Worm (Caenorhabditis elegans) whole organism, young adult: Measurements from ENCODE around the gene fbxa-71.

Experiments used
- B0019.2 ChIP-seq: fragments of 200-800 bp; sonication (Bioruptor generic); conservative IDR thresholded peaks from 2 replicates; pipeline ENCODE4 v1.3.6; 2022; ENCODE audit warnings: missing genetic modification reagents, missing genetic modification characterization, missing compliant biosample characterization
- B0261.1 ChIP-seq: sonication (generic microtip); optimal IDR thresholded peaks from 2 replicates; lab custom pipeline; 2016; ENCODE audit warnings: mild to moderate bottlenecking, missing genetic modification characterization, moderate library complexity, missing compliant biosample characterization
- B0336.3 ChIP-seq: fragments of 200-800 bp; sonication (Bioruptor generic); IDR thresholded peaks from 2 replicates; pipeline ENCODE4 v1.3.6; 2022; ENCODE audit warnings: missing genetic modification characterization, missing compliant biosample characterization
- C06A6.2 ChIP-seq: fragments of 200-800 bp; sonication (Bioruptor generic); conservative IDR thresholded peaks from 2 replicates; pipeline ENCODE4 v1.3.6; 2022; ENCODE audit warnings: missing genetic modification characterization, missing compliant biosample characterization
- F37B4.10 ChIP-seq: fragments of 200-800 bp; sonication (Bioruptor generic); IDR thresholded peaks from 2 replicates; pipeline ENCODE4 v1.3.6; 2022; ENCODE audit warnings: missing genetic modification characterization, missing compliant biosample characterization
- F49E8.2 ChIP-seq: sonication (generic microtip); optimal IDR thresholded peaks from 3 replicates; lab custom pipeline; 2017; ENCODE audit warnings: missing genetic modification characterization, mild to moderate bottlenecking, missing compliant biosample characterization, antibody characterized with exemption, moderate library complexity; ENCODE audit not compliant: insufficient read depth
- F57C9.4 ChIP-seq: sonication (generic microtip); optimal IDR thresholded peaks from 2 replicates; lab custom pipeline; 2017; ENCODE audit warnings: mild to moderate bottlenecking, missing genetic modification characterization, missing compliant biosample characterization
- K11D2.4 ChIP-seq: fragments of 200-800 bp; sonication (Bioruptor generic); IDR thresholded peaks from 2 replicates; pipeline ENCODE4 v1.3.6; 2022; ENCODE audit warnings: missing genetic modification reagents, missing genetic modification characterization, missing compliant biosample characterization
- T07F8.4 ChIP-seq: sonication (generic microtip); optimal IDR thresholded peaks from 2 replicates; lab custom pipeline; 2016; ENCODE audit warnings: mild to moderate bottlenecking, missing genetic modification characterization, moderate library complexity, missing compliant biosample characterization
- T26A5.8 ChIP-seq: sonication (generic microtip); optimal IDR thresholded peaks from 2 replicates; lab custom pipeline; 2016; ENCODE audit warnings: missing genetic modification characterization, missing compliant biosample characterization
- Y53G8AR.9 ChIP-seq: fragments of 200-800 bp; sonication (Bioruptor generic); conservative IDR thresholded peaks from 2 replicates; pipeline ENCODE4 v1.3.6; 2022; ENCODE audit warnings: missing genetic modification reagents, missing genetic modification characterization, missing compliant biosample characterization
- Y67H2A.10 ChIP-seq: fragments of 200-800 bp; sonication (Bioruptor generic); conservative IDR thresholded peaks from 2 replicates; pipeline ENCODE4 v1.3.6; 2022; ENCODE audit warnings: missing genetic modification reagents, missing genetic modification characterization, missing compliant biosample characterization
- Y95B8A.8 ChIP-seq: fragments of 200-800 bp; sonication (Bioruptor generic); IDR thresholded peaks from 2 replicates; pipeline ENCODE4 v1.3.6; 2022; ENCODE audit warnings: missing genetic modification reagents, missing genetic modification characterization, missing compliant biosample characterization
- ama-1 ChIP-seq, 3 experiments: fragments of 150-350 bp in 1 of 3; sonication (generic microtip) in 2 of 3; optimal IDR thresholded peaks; 2 replicates each; lab custom pipeline; 2014 to 2018; ENCODE audit warnings: missing biosample characterization in 2 of 3, missing genetic modification characterization in 2 of 3, missing genetic modification reagents in 2 of 3
- ceh-100 ChIP-seq: fragments of 200-800 bp; sonication (Bioruptor generic); IDR thresholded peaks from 2 replicates; pipeline ENCODE4 v1.3.6; 2022; ENCODE audit warnings: missing genetic modification reagents, missing genetic modification characterization, missing compliant biosample characterization
- ceh-27 ChIP-seq: fragments of 200-800 bp; sonication (Bioruptor generic); optimal IDR thresholded peaks from 2 replicates; lab custom pipeline; 2018; ENCODE audit warnings: mild to moderate bottlenecking, missing genetic modification characterization, moderate library complexity, missing compliant biosample characterization
- ceh-58 ChIP-seq: fragments of 200-800 bp; sonication (Bioruptor generic); IDR thresholded peaks from 2 replicates; pipeline ENCODE4 v1.3.6; 2022; ENCODE audit warnings: missing genetic modification characterization, missing compliant biosample characterization
- chd-7 ChIP-seq: sonication (generic microtip); optimal IDR thresholded peaks from 2 replicates; lab custom pipeline; 2016; ENCODE audit warnings: mild to moderate bottlenecking, missing genetic modification characterization, moderate library complexity, missing compliant biosample characterization
- dpff-1 ChIP-seq: sonication (generic microtip); optimal IDR thresholded peaks from 2 replicates; lab custom pipeline; 2017; ENCODE audit warnings: mild to moderate bottlenecking, missing genetic modification characterization, missing compliant biosample characterization
- dpl-1 ChIP-seq: fragments of 150-350 bp; optimal IDR thresholded peaks from 2 replicates; lab custom pipeline; 2014; ENCODE audit warnings: missing biosample characterization, missing genetic modification reagents, missing genetic modification characterization
- efl-1 ChIP-seq: fragments of 150-350 bp; optimal IDR thresholded peaks from 2 replicates; lab custom pipeline; 2014; ENCODE audit warnings: missing biosample characterization, missing genetic modification reagents, missing genetic modification characterization
- egl-18 ChIP-seq: fragments of 200-800 bp; sonication (Bioruptor generic); IDR thresholded peaks from 2 replicates; pipeline ENCODE4 v1.3.6; 2022; ENCODE audit warnings: missing genetic modification reagents, missing genetic modification characterization, missing compliant biosample characterization
- fkh-3 ChIP-seq: sonication (generic microtip); optimal IDR thresholded peaks from 2 replicates; lab custom pipeline; 2016; ENCODE audit warnings: mild to moderate bottlenecking, missing genetic modification characterization, missing compliant biosample characterization
- gei-17 ChIP-seq: fragments of 200-800 bp; sonication (Bioruptor generic); optimal IDR thresholded peaks from 2 replicates; lab custom pipeline; 2018; ENCODE audit warnings: mild to moderate bottlenecking, missing genetic modification characterization, missing compliant biosample characterization
- him-1 ChIP-seq: sonication (generic microtip); optimal IDR thresholded peaks from 2 replicates; lab custom pipeline; 2016; ENCODE audit warnings: missing genotype, missing genetic modification reagents, missing genetic modification characterization, missing compliant biosample characterization
- hsf-1 ChIP-seq: fragments of 200-800 bp; sonication (Bioruptor generic); IDR thresholded peaks from 2 replicates; pipeline ENCODE4 v1.3.6; 2022; ENCODE audit warnings: missing genetic modification reagents, missing genetic modification characterization, missing compliant biosample characterization
- let-526 ChIP-seq: fragments of 200-800 bp; sonication (Bioruptor generic); IDR thresholded peaks from 2 replicates; pipeline ENCODE4 v1.3.6; 2022; ENCODE audit warnings: missing genetic modification reagents, missing genetic modification characterization, missing compliant biosample characterization
- lsl-1 ChIP-seq: fragments of 200-800 bp; sonication (Bioruptor generic); optimal IDR thresholded peaks from 2 replicates; lab custom pipeline; 2018; ENCODE audit warnings: mild to moderate bottlenecking, missing genetic modification characterization, moderate library complexity, missing compliant biosample characterization
- madf-10 ChIP-seq: sonication (generic microtip); optimal IDR thresholded peaks from 2 replicates; lab custom pipeline; 2016; ENCODE audit warnings: mild to moderate bottlenecking, missing genetic modification characterization, missing compliant biosample characterization
- mel-28 ChIP-seq: sonication (generic microtip); optimal IDR thresholded peaks from 2 replicates; lab custom pipeline; 2016; ENCODE audit warnings: borderline replicate concordance, mild to moderate bottlenecking, missing genetic modification characterization, missing compliant biosample characterization
- mxl-1 ChIP-seq: sonication (generic microtip); optimal IDR thresholded peaks from 2 replicates; lab custom pipeline; 2016; ENCODE audit warnings: missing genetic modification characterization, missing compliant biosample characterization
- nfya-1 ChIP-seq: sonication (generic microtip); optimal IDR thresholded peaks from 2 replicates; lab custom pipeline; 2017; ENCODE audit warnings: antibody characterized with exemption, missing compliant biosample characterization, missing genetic modification characterization, borderline replicate concordance; ENCODE audit not compliant: insufficient read depth
- nfyb-1 ChIP-seq: fragments of 200-800 bp; sonication (Bioruptor generic); IDR thresholded peaks from 2 replicates; pipeline ENCODE4 v1.3.6; 2022; ENCODE audit warnings: missing genetic modification reagents, missing genetic modification characterization, missing compliant biosample characterization
- nhr-179 ChIP-seq: sonication (generic microtip); optimal IDR thresholded peaks from 2 replicates; lab custom pipeline; 2016; ENCODE audit warnings: mild to moderate bottlenecking, missing genetic modification characterization, missing compliant biosample characterization
- nhr-27 ChIP-seq: fragments of 200-800 bp; sonication (Bioruptor generic); optimal IDR thresholded peaks from 2 replicates; lab custom pipeline; 2018; ENCODE audit warnings: mild to moderate bottlenecking, missing genetic modification characterization, moderate library complexity, missing compliant biosample characterization
- nhr-80 ChIP-seq: sonication (generic microtip); optimal IDR thresholded peaks from 2 replicates; lab custom pipeline; 2016; ENCODE audit warnings: missing genetic modification characterization, missing compliant biosample characterization
- pha-4 ChIP-seq: fragments of 150-350 bp; sonication (generic microtip); optimal IDR thresholded peaks from 2 replicates; lab custom pipeline; 2014; ENCODE audit warnings: missing biosample characterization, missing genetic modification reagents, missing genetic modification characterization
- snpc-1.3 ChIP-seq: sonication (generic microtip); optimal IDR thresholded peaks from 2 replicates; lab custom pipeline; 2017; ENCODE audit warnings: missing genetic modification characterization, mild to moderate bottlenecking, missing compliant biosample characterization, antibody characterized with exemption, moderate library complexity, missing genotype, missing genetic modification reagents; ENCODE audit not compliant: insufficient read depth
- snpc-3.4 ChIP-seq: sonication (generic microtip); optimal IDR thresholded peaks from 2 replicates; lab custom pipeline; 2017; ENCODE audit warnings: missing genetic modification characterization, mild to moderate bottlenecking, missing compliant biosample characterization, antibody characterized with exemption, moderate library complexity, missing genotype, missing genetic modification reagents
- tbx-9 ChIP-seq: sonication (generic microtip); optimal IDR thresholded peaks from 2 replicates; lab custom pipeline; 2016; ENCODE audit warnings: borderline replicate concordance, missing genetic modification characterization, inconsistent platforms, missing compliant biosample characterization
- zfh-2 ChIP-seq: fragments of 200-800 bp; sonication (Bioruptor generic); conservative IDR thresholded peaks from 2 replicates; pipeline ENCODE4 v1.3.6; 2022; ENCODE audit warnings: missing genetic modification reagents, missing genetic modification characterization, missing compliant biosample characterization
- ztf-25 ChIP-seq: fragments of 200-800 bp; sonication (Bioruptor generic); IDR thresholded peaks from 2 replicates; pipeline ENCODE4 v1.3.6; 2022; ENCODE audit warnings: missing genetic modification reagents, missing genetic modification characterization, missing compliant biosample characterization

The fbxa-71 gene

DNA sequence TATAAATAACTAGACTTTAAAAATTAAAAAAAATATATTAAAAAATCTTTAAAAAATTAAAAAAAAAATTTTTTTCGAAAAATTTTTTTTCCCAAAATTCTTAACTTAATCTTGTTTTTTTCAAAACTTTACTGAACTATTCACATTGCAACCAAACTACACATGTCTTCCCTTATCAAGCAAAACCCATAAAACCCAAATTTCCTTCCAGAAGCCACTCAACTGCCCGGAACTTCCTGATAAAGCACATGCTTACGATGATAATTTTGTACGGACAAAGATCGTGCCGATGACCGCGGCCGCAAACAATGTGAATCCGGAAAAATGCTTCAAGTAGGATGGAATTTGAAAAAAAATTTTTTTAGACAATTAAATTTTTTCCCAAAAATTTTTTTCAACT is 43.3 kb upstream of the fbxa-71 start:
- no peak for TF ChIP-seq snpc-3.4 (tag; lab: Kevin White, UChicago)
- TF ChIP-seq nhr-80 (tag; lab: Kevin White, UChicago) = peak; percentile 24
- TF ChIP-seq, all 124 proteins: peak for 1

DNA sequence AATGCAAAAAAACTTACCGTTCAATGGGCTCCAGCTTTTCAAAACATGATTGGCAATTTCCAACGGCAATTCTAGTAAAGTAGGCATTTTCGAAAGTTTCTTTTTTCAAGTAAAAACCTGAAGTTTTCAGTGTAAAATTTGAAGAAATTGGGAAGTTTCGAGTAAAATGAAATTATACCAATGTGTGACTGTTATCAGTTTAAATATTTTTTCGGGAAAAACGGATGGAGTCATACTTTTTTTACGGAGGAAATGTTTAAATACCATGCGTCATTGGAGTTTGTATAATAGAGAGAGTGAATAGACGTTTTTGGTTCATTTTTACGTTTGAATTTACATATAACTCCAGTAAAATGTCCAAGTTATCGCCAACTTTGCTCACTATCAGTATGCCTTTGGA is 36.2 kb upstream of the fbxa-71 start, which contains the start of gene fbxa-12:
Gene fbxa-12, plus strand, starts transcription at position 301 of the 400 bp plus-strand sequence.
- no peak for TF ChIP-seq B0019.2
- TF ChIP-seq hsf-1 = no peak
- no peak for TF ChIP-seq F49E8.2 (tag; lab: Kevin White, UChicago)
- TF ChIP-seq fkh-3 = no peak
- TF ChIP-seq pha-4 (tag; lab: Kevin White, UChicago) = no peak
- no peak for TF ChIP-seq ceh-58 (GFP tag; lab: Robert Waterston, UW)
- no peak for TF ChIP-seq C06A6.2 (GFP tag; lab: Robert Waterston, UW)
- no peak for TF ChIP-seq dpl-1 (GFP tag; lab: Kevin White, UChicago)
- TF ChIP-seq let-526 (GFP tag; lab: Robert Waterston, UW) = no peak
- no peak for TF ChIP-seq mxl-1 (tag; lab: Kevin White, UChicago)
- TF ChIP-seq egl-18 (GFP tag; lab: Robert Waterston, UW) = no peak
- TF ChIP-seq nfya-1 = no peak
- no peak for TF ChIP-seq gei-17
- no peak for TF ChIP-seq him-1 (tag; lab: Kevin White, UChicago)
- TF ChIP-seq dpff-1 (tag; lab: Kevin White, UChicago) = no peak

DNA sequence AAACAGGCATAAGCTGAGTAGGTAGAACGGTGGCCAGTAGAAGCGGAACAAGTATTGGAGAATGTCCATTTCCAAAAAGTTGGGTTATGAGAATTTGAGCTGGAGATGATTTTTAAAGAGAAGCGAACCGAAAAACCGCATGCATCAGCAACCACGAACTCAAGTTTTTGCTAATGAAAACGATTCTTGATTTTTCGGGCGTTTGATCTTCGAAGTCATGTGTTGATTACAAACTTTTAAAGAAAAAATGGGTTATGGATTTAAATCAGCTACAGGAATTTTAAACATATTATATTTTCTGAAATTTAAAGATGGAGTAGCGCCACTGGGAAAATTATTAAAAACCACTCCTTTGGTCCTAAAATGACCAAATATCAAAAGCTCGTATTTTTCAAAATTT is 31.7 kb upstream of the fbxa-71 start, which contains the start of gene srd-65:
Gene srd-65, minus strand, starts transcription at position 101 of the 400 bp plus-strand sequence.
- TF ChIP-seq Y53G8AR.9 (GFP tag; lab: Robert Waterston, UW) (no peak), K11D2.4 (GFP tag; lab: Robert Waterston, UW) (no peak), F57C9.4 (no peak), Y95B8A.8 (GFP tag; lab: Robert Waterston, UW) (no peak), ama-1 (optimal IDR thresholded peaks at IDR 0.05; lab: Kevin White, UChicago) (no peak), ama-1 (GFP tag; optimal IDR thresholded peaks at IDR 0.05; lab: Kevin White, UChicago) (no peak), efl-1 (GFP tag; lab: Kevin White, UChicago) (no peak), T07F8.4 (no peak), tbx-9 (tag; lab: Kevin White, UChicago) (no peak), egl-18 (GFP tag; lab: Robert Waterston, UW) (no peak), zfh-2 (no peak), madf-10 (tag; lab: Kevin White, UChicago) (no peak)

DNA sequence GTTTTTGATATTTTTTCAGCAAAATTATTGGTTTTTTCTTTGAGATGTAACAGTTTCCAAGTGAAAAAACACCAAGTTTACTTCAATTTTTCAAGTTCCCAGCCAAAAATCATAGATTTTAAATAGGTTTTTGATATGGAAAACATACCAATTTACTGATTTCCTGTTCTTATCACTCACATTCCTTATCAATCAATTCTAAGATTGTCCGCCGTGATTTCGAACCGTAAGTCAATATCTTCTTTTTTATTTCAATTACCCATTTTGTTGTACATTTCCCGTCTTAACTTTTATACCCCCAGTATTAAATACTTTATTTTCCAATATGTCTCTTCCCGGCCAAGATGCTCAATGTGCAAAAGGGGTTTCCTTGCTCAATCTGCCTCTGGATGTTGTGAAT is 31.1 kb upstream of the fbxa-71 start, which contains the start of gene fbxa-38:
Gene fbxa-38, plus strand, starts transcription at position 195 of the 400 bp plus-strand sequence.
- TF ChIP-seq chd-7 (tag; lab: Kevin White, UChicago) (no peak), C06A6.2 (GFP tag; lab: Robert Waterston, UW) (no peak), snpc-1.3 (tag; lab: Kevin White, UChicago) (no peak), mel-28 (no peak), ceh-27 (GFP tag; lab: Kevin White, UChicago) (no peak), nfyb-1 (GFP tag; lab: Robert Waterston, UW) (no peak), ceh-100 (GFP tag; lab: Robert Waterston, UW) (no peak), F49E8.2 (tag; lab: Kevin White, UChicago) (no peak), nhr-179 (tag; lab: Kevin White, UChicago) (no peak), F37B4.10 (GFP tag; lab: Robert Waterston, UW) (no peak), lsl-1 (no peak), B0261.1 (tag; lab: Kevin White, UChicago) (no peak), nhr-27 (no peak), B0336.3 (GFP tag; lab: Robert Waterston, UW) (no peak), Y67H2A.10 (GFP tag; lab: Robert Waterston, UW) (no peak), nhr-80 (tag; lab: Kevin White, UChicago) (no peak), T26A5.8 (no peak), ztf-25 (GFP tag; lab: Robert Waterston, UW) (no peak)
- TF ChIP-seq, all 124 proteins: peak for 0
